Worm (Caenorhabditis elegans): ENCODE results near the gene Y70C5B.2.

DNA sequence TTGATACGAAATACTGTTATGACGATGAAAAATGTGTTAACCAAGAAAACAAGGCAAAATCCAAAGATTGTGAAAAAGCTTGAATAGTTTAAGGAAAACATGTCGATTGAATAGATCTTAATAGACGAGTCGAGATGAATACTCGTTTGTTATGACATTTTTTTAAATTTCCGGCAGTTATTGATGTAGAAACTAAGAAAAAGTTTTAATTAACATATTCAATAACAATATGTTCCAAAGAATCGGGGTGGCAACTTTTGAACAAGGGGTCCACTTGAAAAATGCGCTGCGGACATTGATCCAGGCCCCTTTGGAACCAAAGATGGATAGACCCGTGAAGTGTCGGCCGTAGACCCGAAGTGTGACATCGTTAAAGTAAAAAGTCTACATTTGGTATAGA, 10.5 kb upstream of the Y70C5B.2 start, which contains the start of gene str-61:
- TF ChIP-seq dmd-4 (tag; optimal IDR thresholded peaks at IDR 0.05) = no peak
- no peak for TF ChIP-seq unc-62 (GFP tag; optimal IDR thresholded peaks at IDR 0.05)

Data from whole organism, L2 larva.